Fruit fly (Drosophila melanogaster) whole organism, larva: ENCODE results near the gene CG12655.
"Not testable (repeated sequence)": the region's sequence is repeated elsewhere in the genome, so short reads cannot be mapped to it uniquely, and the experiment has no call there.

Source experiments
- noc ChIP-seq: fragments of 200-800 bp; sonication (Bioruptor generic); optimal IDR thresholded peaks from 3 replicates; lab custom pipeline; 2019; ENCODE audit warnings: missing biosample characterization, mild to moderate bottlenecking, missing genetic modification characterization, moderate library complexity

Gene CG12655

dm6 chrX:19959353-19959969 is at the start of gene CG12655:
Gene CG12655, minus strand, starts transcription at chrX:19959403.
- no peak for TF ChIP-seq noc

dm6 chrX:20001996-20002395 is 42.8 kb upstream of the CG12655 start, which contains the start of gene lky:
Gene lky, minus strand, starts transcription at chrX:20002096.
- TF ChIP-seq noc, result no peak

dm6 chrX:19964215-19964614 is 5.0 kb upstream of the CG12655 start:
- TF ChIP-seq noc, result peak; percentile 34

dm6 chrX:19960881-19961347 is 1.7 kb upstream of the CG12655 start, which contains the start of gene Nep3:
Gene Nep3, plus strand, starts transcription at chrX:19961297.
- TF ChIP-seq noc, result no peak

- not testable (repeated sequence) for TF ChIP-seq noc
Measured at dm6 chrX:19958242-19958641, 961 bp downstream of the CG12655 start, which contains the start of gene CG43784. Gene CG43784, minus strand, starts transcription at chrX:19958342.

- TF ChIP-seq noc, result not testable (repeated sequence)
Measured at dm6 chrX:19953508-19953907, 5.7 kb downstream of the CG12655 start, which contains the start of gene CG45494. Gene CG45494, minus strand, starts transcription at chrX:19953608.

- TF ChIP-seq noc, result not testable (repeated sequence)
Measured at dm6 chrX:19948773-19949172, 10.4 kb downstream of the CG12655 start, which contains the start of gene CG45493. Gene CG45493, minus strand, starts transcription at chrX:19948873.

- TF ChIP-seq noc, result not testable (repeated sequence)
Measured at dm6 chrX:19944047-19944446, 15.2 kb downstream of the CG12655 start, which contains the start of gene CG45492. Gene CG45492, minus strand, starts transcription at chrX:19944147.

dm6 chrX:19938894-19939293 is 20.3 kb downstream of the CG12655 start, which contains the start of gene CG45491:
Gene CG45491, minus strand, starts transcription at chrX:19938994.
- not testable (repeated sequence) for TF ChIP-seq noc

- not testable (repeated sequence) for TF ChIP-seq noc
Measured at dm6 chrX:19934194-19934593, 25.0 kb downstream of the CG12655 start, which contains the start of gene CG45490. Gene CG45490, minus strand, starts transcription at chrX:19934294.

dm6 chrX:19929078-19929477 is 30.1 kb downstream of the CG12655 start, which contains the start of gene CG45489:
Gene CG45489, minus strand, starts transcription at chrX:19929178.
- TF ChIP-seq noc, result not testable (repeated sequence)

- TF ChIP-seq noc, result not testable (repeated sequence)
Measured at dm6 chrX:19920335-19920734, 38.9 kb downstream of the CG12655 start, which contains the start of gene CG45488. Gene CG45488, minus strand, starts transcription at chrX:19920435.

- not testable (repeated sequence) for TF ChIP-seq noc
Measured at dm6 chrX:19915181-19915580, 44.0 kb downstream of the CG12655 start, which contains the start of gene CG45487. Gene CG45487, minus strand, starts transcription at chrX:19915281.

- TF ChIP-seq noc, result not testable (repeated sequence)
Measured at dm6 chrX:19910017-19910416, 49.2 kb downstream of the CG12655 start, which contains the start of gene CG45486. Gene CG45486, minus strand, starts transcription at chrX:19910117.
